Worm (Caenorhabditis elegans): Measurements from ENCODE around the gene T21H3.1.

DNA sequence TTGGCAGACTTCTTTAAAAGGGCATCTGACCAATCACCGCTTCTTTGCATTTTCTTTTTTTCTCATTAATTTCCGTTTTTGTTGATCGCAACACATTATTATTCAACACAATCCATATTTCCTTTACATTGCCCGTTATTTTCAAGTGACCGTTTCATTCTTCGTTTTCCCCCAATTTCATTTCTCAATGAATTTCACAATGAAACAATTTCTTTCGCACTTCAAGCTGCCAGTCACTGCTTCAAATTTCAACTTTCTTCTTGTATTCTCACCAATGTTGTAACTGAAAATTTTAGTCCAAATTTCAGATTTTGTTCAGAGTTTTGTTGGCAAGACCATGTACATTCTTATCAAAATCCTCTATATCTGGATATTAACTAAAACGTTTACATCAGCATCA lies 35.1 kb upstream of the T21H3.1 start, which contains the start of gene cutl-22:
- TF ChIP-seq nhr-6 (tag; optimal IDR thresholded peaks at IDR 0.05) (no peak), nhr-12 (tag; optimal IDR thresholded peaks at IDR 0.05) (no peak), ceh-16 (tag; optimal IDR thresholded peaks at IDR 0.05) (no peak), unc-62 (GFP tag; optimal IDR thresholded peaks at IDR 0.05) (no peak), skn-1 (tag; optimal IDR thresholded peaks at IDR 0.05) (no peak), snpc-4 (tag; optimal IDR thresholded peaks at IDR 0.05) (no peak), elt-1 (tag; optimal IDR thresholded peaks at IDR 0.05) (no peak), peb-1 (tag; optimal IDR thresholded peaks at IDR 0.05) (no peak), aly-2 (tag; optimal IDR thresholded peaks at IDR 0.05) (no peak), ztf-4 (tag; optimal IDR thresholded peaks at IDR 0.05) (no peak), ztf-11 (tag; optimal IDR thresholded peaks at IDR 0.05) (no peak), sma-9 (GFP tag; optimal IDR thresholded peaks at IDR 0.05) (no peak), sma-9 (tag; optimal IDR thresholded peaks at IDR 0.05) (no peak), mdl-1 (tag; optimal IDR thresholded peaks at IDR 0.05) (no peak)
